Fruit fly (Drosophila melanogaster): ENCODE data around the gene CG14442.

Gene CG14442

dm6 chrX:6700263-6700989 lies 5.6 kb upstream of the CG14442 start:
- peak; percentile 16 for TF ChIP-seq CG17801 (GFP tag; optimal IDR thresholded peaks at IDR 0.05; ENCODE audit: partially characterized antibody)

- TF ChIP-seq CG17801 (GFP tag; optimal IDR thresholded peaks at IDR 0.05; ENCODE audit: partially characterized antibody) = peak; percentile 87
Observed at dm6 chrX:6699255-6699885, 4.6 kb upstream of the CG14442 start, which contains the start of gene CG14441. Gene CG14441 (plus strand): TSS chrX:6699508.

DNA sequence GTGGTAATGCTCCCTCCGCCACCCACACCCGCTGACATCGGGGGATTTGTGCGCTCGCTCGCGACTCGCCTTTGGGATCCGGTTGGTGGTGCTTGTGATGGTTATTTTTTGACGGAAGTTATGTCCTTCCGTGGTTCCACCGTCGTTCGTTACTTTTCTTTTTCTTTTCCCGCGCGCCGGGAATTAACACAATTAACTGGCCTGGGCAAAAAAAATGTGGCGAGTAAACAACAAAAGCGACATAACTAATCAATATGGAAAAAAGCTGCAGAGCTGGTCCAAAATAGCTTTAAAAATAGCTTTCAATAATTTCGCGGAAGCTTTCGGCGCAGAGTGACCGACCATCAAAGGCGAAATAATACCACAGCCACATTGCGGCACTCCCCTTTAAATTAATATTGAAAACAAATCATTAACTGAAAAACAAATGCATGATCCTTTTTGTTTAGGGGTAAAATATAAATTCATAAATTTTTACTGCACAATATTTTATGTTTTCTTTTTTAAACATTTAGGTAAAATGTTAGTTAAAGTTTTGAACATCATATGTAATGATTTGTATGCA lies 3.5 kb upstream of the CG14442 start, which contains the start of gene CG14440:
Gene CG14440 (minus strand): TSS at position 320 of the 565 bp plus-strand sequence.
- peak; percentile 24 for TF ChIP-seq CG17801 (GFP tag; optimal IDR thresholded peaks at IDR 0.05; ENCODE audit: partially characterized antibody)

DNA sequence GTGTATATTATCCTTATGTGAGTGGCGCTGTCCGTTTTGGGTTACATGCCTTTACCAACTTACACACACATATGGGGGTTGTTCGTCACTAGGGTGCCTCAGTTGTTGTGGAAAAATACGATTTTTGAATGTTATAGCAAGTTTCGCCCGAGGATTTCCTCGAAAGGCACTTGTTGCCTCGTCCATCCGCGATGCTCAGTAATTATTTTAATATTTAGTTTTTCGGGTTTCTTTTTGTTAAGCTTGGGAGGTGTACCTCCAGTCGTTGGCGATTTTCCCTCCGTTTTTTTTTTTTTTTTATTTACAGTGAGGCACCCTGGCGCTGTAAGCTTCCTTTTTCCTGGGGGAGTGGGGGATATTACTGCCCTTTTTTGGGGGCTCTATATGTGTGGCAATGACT lies 1.7 kb upstream of the CG14442 start:
- TF ChIP-seq CG17801 (GFP tag; optimal IDR thresholded peaks at IDR 0.05; ENCODE audit: partially characterized antibody) = peak; percentile 8

- peak; percentile 22 for TF ChIP-seq CG17801 (GFP tag; optimal IDR thresholded peaks at IDR 0.05; ENCODE audit: partially characterized antibody)
Observed at dm6 chrX:6694105-6694788, 560 bp downstream of the CG14442 start.

dm6 chrX:6688620-6689400 lies 6.0 kb downstream of the CG14442 start, which contains the start of gene CG3184:
Gene CG3184 (minus strand): TSS chrX:6688774.
- no peak for TF ChIP-seq CG17801 (GFP tag; optimal IDR thresholded peaks at IDR 0.05; ENCODE audit: partially characterized antibody)

DNA sequence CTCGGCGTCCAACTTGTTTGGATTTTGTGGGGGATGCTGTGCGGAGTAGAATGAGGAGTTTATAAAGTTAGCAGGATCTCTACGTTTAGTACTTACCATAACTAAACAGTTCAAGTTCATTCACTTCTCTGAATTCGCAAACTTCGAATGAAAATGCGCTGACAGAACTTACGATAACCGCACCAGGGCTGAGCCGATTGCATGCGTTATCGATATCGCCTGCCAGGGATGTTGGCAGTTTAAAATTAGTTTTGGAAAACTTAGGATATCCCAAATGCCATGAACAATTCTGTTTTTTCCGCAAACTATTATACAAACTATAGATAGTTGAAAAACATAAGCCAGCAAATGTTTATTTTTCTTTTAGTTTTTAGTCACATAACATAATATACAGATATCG lies 7.5 kb downstream of the CG14442 start, which contains the start of gene CG44303:
Gene CG44303 (minus strand): TSS at position 154 of the 400 bp plus-strand sequence.
- no peak for TF ChIP-seq CG17801 (GFP tag; optimal IDR thresholded peaks at IDR 0.05; ENCODE audit: partially characterized antibody)

dm6 chrX:6683635-6684499 lies 10.9 kb downstream of the CG14442 start, which contains the start of gene Pink1:
Gene Pink1 (plus strand): TSS chrX:6683798.
- peak; percentile 50 for TF ChIP-seq CG17801 (GFP tag; optimal IDR thresholded peaks at IDR 0.05; ENCODE audit: partially characterized antibody)

dm6 chrX:6681467-6681866 lies 13.3 kb downstream of the CG14442 start, which contains the start of gene Fum2:
Gene Fum2 (plus strand): TSS chrX:6681767.
- no peak for TF ChIP-seq CG17801 (GFP tag; optimal IDR thresholded peaks at IDR 0.05; ENCODE audit: partially characterized antibody)

DNA sequence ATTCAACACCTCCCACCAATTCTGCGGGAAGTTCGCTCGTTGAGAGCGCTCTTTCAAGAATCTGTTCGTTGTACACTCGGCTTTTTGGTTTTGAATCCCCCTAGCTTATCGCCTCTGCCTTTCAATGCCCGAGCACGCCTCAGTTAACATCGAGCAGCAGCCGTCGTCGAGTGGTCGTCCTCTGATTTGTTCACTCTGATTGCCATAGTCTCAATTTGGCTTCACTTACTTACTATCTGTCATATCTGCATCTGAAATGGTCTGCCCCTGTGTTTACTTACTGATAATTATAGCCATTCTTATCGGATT lies 15.4 kb downstream of the CG14442 start:
- TF ChIP-seq CG17801 (GFP tag; optimal IDR thresholded peaks at IDR 0.05; ENCODE audit: partially characterized antibody) = no peak

DNA sequence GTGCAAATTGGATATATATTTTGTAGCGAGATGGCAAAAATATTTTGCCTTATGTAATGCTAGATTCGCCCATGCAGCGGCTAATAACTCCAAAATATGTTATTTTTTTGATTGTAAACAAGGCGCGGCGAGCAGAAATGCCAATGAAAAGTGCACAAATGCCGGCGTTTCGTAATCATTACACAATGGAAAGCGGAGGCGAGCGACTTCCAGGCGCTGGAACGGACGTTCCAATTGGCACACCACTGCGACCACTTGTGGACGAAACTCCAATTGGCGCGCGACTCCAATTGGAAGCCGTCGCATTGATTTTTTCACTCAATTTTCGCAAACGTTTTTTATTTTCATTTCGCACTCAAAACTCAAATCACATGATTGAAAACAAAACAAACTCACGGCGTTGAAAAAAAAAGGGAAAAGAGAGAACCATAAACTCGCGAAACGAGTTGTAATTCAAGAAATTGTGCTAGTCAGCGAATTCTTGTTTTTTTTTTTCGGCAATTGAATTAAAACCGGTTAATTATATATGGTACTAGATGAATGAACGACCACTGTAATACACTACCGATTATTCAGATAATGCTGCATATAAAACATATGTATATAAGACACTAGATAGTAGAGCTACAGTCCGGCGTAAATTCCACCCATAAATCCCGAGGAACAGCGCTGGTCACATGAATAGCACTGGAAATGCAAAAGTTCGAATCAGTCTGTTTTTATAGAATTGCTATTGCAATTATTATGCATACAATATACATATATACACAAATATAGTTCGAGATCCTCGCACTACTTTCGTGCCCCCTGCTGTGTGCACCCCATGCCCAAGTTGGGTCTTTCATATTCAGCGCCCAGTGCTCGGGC lies 15.9 kb downstream of the CG14442 start, which contains the start of gene ND-ASHI:
Gene ND-ASHI (minus strand): TSS at position 484 of the 867 bp plus-strand sequence.
- peak; percentile 88 for TF ChIP-seq CG17801 (GFP tag; optimal IDR thresholded peaks at IDR 0.05; ENCODE audit: partially characterized antibody)

DNA sequence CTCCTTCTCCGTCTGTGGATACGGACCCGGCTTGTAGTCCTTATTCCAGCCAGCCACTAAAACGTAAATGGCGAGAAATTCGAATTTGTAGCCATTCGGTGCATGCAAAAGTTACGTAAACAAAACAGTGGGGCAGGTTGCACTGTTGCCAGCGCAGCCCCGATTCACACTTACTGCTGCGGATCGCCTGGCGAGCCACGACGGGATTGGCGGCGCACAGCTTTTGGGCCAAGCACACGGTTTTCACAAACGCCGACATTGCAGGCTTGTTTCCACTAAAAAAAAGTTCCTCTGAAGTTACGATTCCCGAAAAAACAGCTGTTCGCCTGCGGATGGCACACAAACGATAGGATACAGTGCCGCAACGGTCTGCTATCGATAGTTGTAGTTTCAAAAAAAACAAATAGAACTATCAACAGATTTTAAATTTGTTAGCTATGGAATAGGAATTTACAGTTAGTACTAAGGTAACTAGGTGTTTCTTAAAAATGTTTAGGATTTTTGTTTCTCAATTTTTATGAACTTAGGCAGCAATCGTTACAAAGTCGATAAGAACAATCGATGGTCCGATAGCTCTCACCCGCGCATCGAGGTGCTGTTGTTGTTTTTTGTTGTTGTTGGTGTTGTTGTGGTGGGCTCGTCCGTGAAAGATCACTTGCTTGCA lies 16.8 kb downstream of the CG14442 start, which contains the start of gene Fum1:
Gene Fum1 (plus strand): TSS at position 599 of the 664 bp plus-strand sequence.
- TF ChIP-seq CG17801 (GFP tag; optimal IDR thresholded peaks at IDR 0.05; ENCODE audit: partially characterized antibody) = peak; percentile 58
